Worm (Caenorhabditis elegans): Measurements from ENCODE around the gene cpg-24.
"Not testable (repeated sequence)": the region's sequence is repeated elsewhere in the genome, so short reads cannot be mapped to it uniquely, and the experiment has no call there.

Gene cpg-24

DNA sequence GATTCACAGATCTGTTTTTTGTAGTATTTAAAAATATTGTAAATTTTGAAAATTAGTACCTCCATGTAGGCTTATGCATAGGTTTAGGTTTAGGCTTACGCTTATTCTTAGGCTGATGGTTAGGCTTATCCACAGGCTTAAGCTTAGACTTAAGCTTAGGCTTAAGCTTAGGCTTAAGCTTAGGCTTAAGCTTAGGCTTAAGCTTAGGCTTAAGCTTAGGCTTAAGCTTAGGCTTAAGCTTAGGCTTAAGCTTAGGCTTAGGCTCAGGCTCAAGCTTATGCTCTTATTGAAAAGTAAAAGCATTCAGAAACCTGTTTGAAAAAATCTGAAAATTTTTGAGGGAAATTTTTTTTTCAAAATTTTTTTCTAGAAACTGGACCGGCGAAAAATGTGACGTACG lies 842 bp downstream of the cpg-24 start:
- TF ChIP-seq ceh-36 (tag; optimal IDR thresholded peaks at IDR 0.05) (peak; percentile 78), hnd-1 (tag; optimal IDR thresholded peaks at IDR 0.05) (no peak)

DNA sequence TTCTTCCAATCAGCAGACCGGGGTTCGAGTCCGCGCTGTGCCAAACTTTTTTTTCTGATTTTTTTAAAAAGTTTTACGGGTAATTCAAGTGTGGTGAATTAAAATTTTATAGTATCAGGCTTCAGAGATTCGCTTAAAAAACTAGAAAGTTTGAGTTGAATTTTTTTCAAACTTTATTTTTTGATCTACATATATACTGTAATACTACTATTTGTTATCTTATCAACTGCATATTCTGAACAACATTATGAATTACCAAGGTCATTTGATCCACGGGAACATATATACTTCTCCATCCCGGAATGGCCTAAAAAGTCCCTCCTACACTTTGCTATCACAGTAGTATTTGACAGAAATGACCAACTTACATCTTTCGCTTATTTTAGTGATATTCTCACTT lies 1.7 kb downstream of the cpg-24 start, which contains the start of gene Y41D4B.6:
Gene Y41D4B.6 (plus strand): TSS at position 301 of the 400 bp plus-strand sequence.
- TF ChIP-seq hmg-4 (GFP tag; optimal IDR thresholded peaks at IDR 0.05) (no peak), tbx-37 (GFP tag; conservative IDR thresholded peaks at IDR 0.05) (no peak), B0310.2 (tag; optimal IDR thresholded peaks at IDR 0.05) (no peak), ama-1 (optimal IDR thresholded peaks at IDR 0.05) (no peak), F13C5.2 (tag; optimal IDR thresholded peaks at IDR 0.05) (no peak), scrt-1 (GFP tag; IDR thresholded peaks at IDR 0.05) (no peak)

DNA sequence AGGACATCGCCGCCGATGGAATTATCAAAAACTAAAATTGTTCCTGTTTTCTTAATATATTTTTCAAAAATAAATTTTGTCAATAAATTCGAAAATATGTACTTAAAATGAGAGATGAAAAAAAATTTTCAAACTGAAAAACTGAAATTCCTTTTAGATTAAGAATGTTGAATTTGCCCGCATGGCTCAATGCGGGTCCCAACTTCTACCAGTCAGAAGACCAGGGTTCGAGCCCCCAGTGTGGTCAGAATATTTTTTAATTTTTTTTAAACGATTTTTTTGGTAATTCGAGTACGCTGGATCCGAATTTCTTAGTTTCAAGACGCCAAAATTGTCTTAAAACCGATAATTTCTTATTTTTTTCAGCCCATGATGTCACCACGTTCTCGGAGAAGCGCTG lies 5.6 kb downstream of the cpg-24 start:
- no peak for TF ChIP-seq aly-1 (tag; optimal IDR thresholded peaks at IDR 0.05)
- TF ChIP-seq tbx-11 (GFP tag; IDR thresholded peaks at IDR 0.05) = no peak
- no peak for TF ChIP-seq scrt-1 (GFP tag; IDR thresholded peaks at IDR 0.05)
- no peak for TF ChIP-seq hmg-4 (GFP tag; optimal IDR thresholded peaks at IDR 0.05)

DNA sequence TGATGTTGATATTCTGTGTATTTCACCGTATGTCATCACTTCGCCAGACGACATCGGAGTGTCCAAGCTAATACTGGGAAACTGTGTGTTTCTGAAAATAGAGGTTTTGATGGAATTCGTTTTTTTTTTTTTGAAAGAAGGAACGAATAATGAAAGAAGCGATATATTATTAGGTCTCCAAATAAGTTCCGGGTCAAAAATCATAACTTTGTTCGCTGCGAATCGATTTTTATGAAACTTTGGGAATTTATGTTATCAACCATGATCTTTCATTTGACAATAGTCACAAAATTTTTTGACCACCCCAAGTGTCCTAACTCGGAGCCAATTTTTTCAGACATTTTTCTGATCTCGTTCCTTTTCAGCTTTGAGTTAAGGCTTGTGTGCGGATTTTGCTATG lies 13.4 kb downstream of the cpg-24 start, which contains the start of gene nhr-274:
Gene nhr-274 (minus strand): TSS at position 101 of the 400 bp plus-strand sequence.
- not testable (repeated sequence) for TF ChIP-seq tra-4 (tag; optimal IDR thresholded peaks at IDR 0.05); sea-1 (GFP tag; conservative IDR thresholded peaks at IDR 0.05); flt-1 (GFP tag; IDR thresholded peaks at IDR 0.05)

DNA sequence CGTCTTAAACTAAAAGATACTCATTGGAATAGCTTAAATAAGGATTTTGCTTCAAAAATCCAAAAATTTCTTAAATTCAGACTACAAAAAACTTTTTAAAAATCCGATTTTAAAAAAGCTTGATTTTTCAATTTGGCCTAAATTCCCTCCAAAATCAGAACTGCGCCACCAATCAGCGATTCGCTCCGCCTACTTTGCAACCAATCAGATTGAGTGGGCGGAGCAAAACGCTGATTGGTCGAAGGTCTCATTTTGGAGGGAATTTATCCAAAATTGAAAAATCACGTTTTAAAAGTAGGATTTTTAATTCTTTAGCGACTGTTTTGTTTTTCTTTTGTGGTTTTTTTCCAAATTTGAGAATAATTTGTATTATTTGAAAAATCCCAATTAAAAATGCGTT lies 17.6 kb downstream of the cpg-24 start:
- TF ChIP-seq F13C5.2 (tag; optimal IDR thresholded peaks at IDR 0.05) (no peak), scrt-1 (GFP tag; IDR thresholded peaks at IDR 0.05) (no peak), tra-4 (tag; optimal IDR thresholded peaks at IDR 0.05) (no peak), B0310.2 (tag; optimal IDR thresholded peaks at IDR 0.05) (no peak), ceh-13 (GFP tag; optimal IDR thresholded peaks at IDR 0.05) (no peak), ceh-36 (tag; optimal IDR thresholded peaks at IDR 0.05) (no peak), flt-1 (GFP tag; IDR thresholded peaks at IDR 0.05) (no peak), tbx-11 (GFP tag; IDR thresholded peaks at IDR 0.05) (no peak), hnd-1 (tag; optimal IDR thresholded peaks at IDR 0.05) (no peak), hmg-4 (GFP tag; optimal IDR thresholded peaks at IDR 0.05) (no peak), ets-7 (tag; optimal IDR thresholded peaks at IDR 0.05) (no peak), tbx-37 (GFP tag; conservative IDR thresholded peaks at IDR 0.05) (no peak), hmbx-1 (tag; optimal IDR thresholded peaks at IDR 0.05) (no peak), sea-1 (GFP tag; conservative IDR thresholded peaks at IDR 0.05) (no peak), ama-1 (optimal IDR thresholded peaks at IDR 0.05) (no peak), pes-1 (GFP tag; IDR thresholded peaks at IDR 0.05) (no peak), aly-1 (tag; optimal IDR thresholded peaks at IDR 0.05) (no peak)

DNA sequence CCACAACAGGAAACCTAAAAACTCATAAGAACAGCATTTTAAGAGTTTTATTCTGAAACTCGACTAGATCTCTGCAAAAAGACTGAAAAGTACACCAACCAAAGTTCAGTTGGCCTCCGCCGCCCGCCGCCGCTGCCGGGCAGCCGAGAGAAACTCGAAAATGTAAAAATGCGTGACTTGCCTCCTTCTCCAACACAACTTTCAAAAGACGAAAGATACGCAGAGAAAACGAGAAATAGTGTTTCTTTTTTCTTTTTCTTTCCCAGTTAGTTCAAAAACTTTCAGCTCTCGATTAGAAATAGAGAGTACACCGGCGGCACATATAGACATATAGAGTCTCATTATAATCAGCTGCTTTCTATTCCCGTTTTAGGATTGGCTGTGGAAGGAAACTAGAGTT lies 18.0 kb downstream of the cpg-24 start:
- TF ChIP-seq ceh-36 (tag; optimal IDR thresholded peaks at IDR 0.05) = no peak
- TF ChIP-seq hnd-1 (tag; optimal IDR thresholded peaks at IDR 0.05) = no peak
- no peak for TF ChIP-seq ama-1 (optimal IDR thresholded peaks at IDR 0.05)
- TF ChIP-seq B0310.2 (tag; optimal IDR thresholded peaks at IDR 0.05) = no peak
- no peak for TF ChIP-seq sea-1 (GFP tag; conservative IDR thresholded peaks at IDR 0.05)
- TF ChIP-seq hmbx-1 (tag; optimal IDR thresholded peaks at IDR 0.05) = no peak
- TF ChIP-seq tbx-11 (GFP tag; IDR thresholded peaks at IDR 0.05) = no peak
- TF ChIP-seq flt-1 (GFP tag; IDR thresholded peaks at IDR 0.05) = no peak
- no peak for TF ChIP-seq aly-1 (tag; optimal IDR thresholded peaks at IDR 0.05)

DNA sequence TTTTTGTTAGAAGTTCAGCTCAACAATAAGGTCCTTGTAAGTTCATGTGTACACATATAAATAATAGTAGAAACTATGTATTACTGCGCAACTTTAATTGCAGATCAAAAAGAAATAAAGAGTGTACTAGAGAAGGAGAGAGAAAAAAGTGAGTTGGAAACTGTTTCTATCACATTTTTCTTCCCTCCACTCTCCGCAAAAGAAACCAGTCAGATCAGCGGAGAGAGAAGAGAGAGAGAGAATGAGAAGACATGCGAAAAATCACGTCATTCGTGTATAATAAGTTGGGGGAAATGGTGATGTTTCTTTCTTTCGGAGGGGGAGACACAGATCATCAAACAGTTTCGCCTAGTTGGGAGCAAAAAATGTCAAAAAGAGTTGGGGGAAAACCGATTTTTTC lies 23.6 kb downstream of the cpg-24 start:
- TF ChIP-seq B0310.2 (tag; optimal IDR thresholded peaks at IDR 0.05) = no peak
- TF ChIP-seq hnd-1 (tag; optimal IDR thresholded peaks at IDR 0.05) = no peak

DNA sequence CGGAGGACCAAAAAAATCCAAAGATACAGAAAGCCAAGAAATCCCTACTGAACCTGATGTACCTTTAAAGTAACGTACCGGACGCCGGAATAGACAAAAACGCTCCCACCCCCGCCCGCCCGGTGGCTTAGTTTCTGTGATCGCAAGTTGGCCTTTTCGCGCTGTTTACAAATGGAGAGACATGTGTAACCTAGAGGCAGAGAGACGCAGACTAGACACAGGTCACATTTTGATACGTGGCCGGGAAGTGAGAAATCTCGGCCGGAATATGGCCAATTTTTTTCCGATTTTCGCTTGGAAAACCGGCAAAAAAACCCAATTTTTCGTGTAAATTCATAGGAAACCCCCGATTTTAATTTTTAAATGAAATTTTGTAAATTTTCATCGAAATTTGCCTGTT lies 25.3 kb downstream of the cpg-24 start:
- no peak for TF ChIP-seq ceh-36 (tag; optimal IDR thresholded peaks at IDR 0.05)
- TF ChIP-seq pes-1 (GFP tag; IDR thresholded peaks at IDR 0.05) = no peak
- TF ChIP-seq ama-1 (optimal IDR thresholded peaks at IDR 0.05) = no peak
- no peak for TF ChIP-seq aly-1 (tag; optimal IDR thresholded peaks at IDR 0.05)
- no peak for TF ChIP-seq hmg-4 (GFP tag; optimal IDR thresholded peaks at IDR 0.05)
- TF ChIP-seq hmbx-1 (tag; optimal IDR thresholded peaks at IDR 0.05) = no peak
- TF ChIP-seq scrt-1 (GFP tag; IDR thresholded peaks at IDR 0.05) = no peak
- TF ChIP-seq B0310.2 (tag; optimal IDR thresholded peaks at IDR 0.05) = no peak
- no peak for TF ChIP-seq hnd-1 (tag; optimal IDR thresholded peaks at IDR 0.05)

DNA sequence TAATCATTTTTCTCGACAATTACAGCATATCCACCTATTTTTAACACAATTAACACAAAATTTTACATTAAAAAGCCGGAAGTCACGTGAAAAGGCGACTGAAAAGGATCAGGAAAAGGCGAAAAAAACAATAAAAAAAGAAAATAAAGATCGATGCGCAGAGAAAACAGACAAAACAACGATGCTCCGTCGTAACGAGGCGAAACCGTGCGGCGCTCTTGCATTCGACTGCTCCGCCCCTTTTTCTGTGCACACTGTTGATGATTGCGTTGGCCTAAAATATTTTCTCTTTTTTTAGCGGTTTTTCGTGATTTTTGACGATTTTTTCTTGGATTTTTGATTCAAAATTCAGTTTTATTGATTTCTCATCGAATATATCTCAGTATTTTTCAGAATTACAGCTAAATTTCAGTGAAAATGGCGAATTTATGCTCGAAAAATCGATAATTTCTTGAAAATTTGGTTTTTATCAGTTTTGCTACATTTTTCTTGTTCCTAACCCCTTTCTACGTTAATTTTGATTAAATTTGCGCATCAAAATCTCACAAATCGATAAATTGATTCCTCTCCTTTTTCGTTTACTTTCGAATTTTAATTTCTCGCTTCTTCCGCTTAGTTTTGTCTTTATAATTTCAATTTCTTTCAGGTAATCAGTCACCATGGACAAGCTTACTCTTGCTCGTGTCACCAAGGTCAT lies 27.4 kb downstream of the cpg-24 start, which contains the start of gene rps-28:
Gene rps-28 (plus strand): TSS at position 647 of the 697 bp plus-strand sequence.
- TF ChIP-seq ceh-36 (tag; optimal IDR thresholded peaks at IDR 0.05) (peak; percentile 70), scrt-1 (GFP tag; IDR thresholded peaks at IDR 0.05) (peak; percentile 77), ama-1 (optimal IDR thresholded peaks at IDR 0.05) (no peak), sea-1 (GFP tag; conservative IDR thresholded peaks at IDR 0.05) (peak; percentile 82), tra-4 (tag; optimal IDR thresholded peaks at IDR 0.05) (peak; percentile 64), F13C5.2 (tag; optimal IDR thresholded peaks at IDR 0.05) (peak; percentile 98), hmbx-1 (tag; optimal IDR thresholded peaks at IDR 0.05) (peak; percentile 52), tbx-11 (GFP tag; IDR thresholded peaks at IDR 0.05) (peak; percentile 62), hmg-4 (GFP tag; optimal IDR thresholded peaks at IDR 0.05) (peak; percentile 92), ceh-13 (GFP tag; optimal IDR thresholded peaks at IDR 0.05) (no peak), ets-7 (tag; optimal IDR thresholded peaks at IDR 0.05) (peak; percentile 67), pes-1 (GFP tag; IDR thresholded peaks at IDR 0.05) (peak; percentile 83), hnd-1 (tag; optimal IDR thresholded peaks at IDR 0.05) (peak; percentile 66), B0310.2 (tag; optimal IDR thresholded peaks at IDR 0.05) (peak; percentile 60), aly-1 (tag; optimal IDR thresholded peaks at IDR 0.05) (no peak), tbx-37 (GFP tag; conservative IDR thresholded peaks at IDR 0.05) (peak; percentile 70), flt-1 (GFP tag; IDR thresholded peaks at IDR 0.05) (peak; percentile 83)
